Worm (Caenorhabditis elegans) whole organism, young adult: Measurements from ENCODE around the gene rbm-26.

Source experiments
- F10E7.11 ChIP-seq: sonication (generic microtip); optimal IDR thresholded peaks from 2 replicates; lab custom pipeline; 2017; ENCODE audit warnings: mild to moderate bottlenecking, missing genetic modification characterization, moderate library complexity, missing compliant biosample characterization
- ceh-79 ChIP-seq: sonication (generic microtip); optimal IDR thresholded peaks from 2 replicates; lab custom pipeline; 2017; ENCODE audit warnings: mild to moderate bottlenecking, missing genetic modification characterization, missing compliant biosample characterization
- dpl-1 ChIP-seq: fragments of 150-350 bp; optimal IDR thresholded peaks from 2 replicates; lab custom pipeline; 2014; ENCODE audit warnings: missing biosample characterization, missing genetic modification reagents, missing genetic modification characterization
- efl-1 ChIP-seq: fragments of 150-350 bp; optimal IDR thresholded peaks from 2 replicates; lab custom pipeline; 2014; ENCODE audit warnings: missing biosample characterization, missing genetic modification reagents, missing genetic modification characterization
- fkh-3 ChIP-seq: sonication (generic microtip); optimal IDR thresholded peaks from 2 replicates; lab custom pipeline; 2016; ENCODE audit warnings: mild to moderate bottlenecking, missing genetic modification characterization, missing compliant biosample characterization
- hlh-12 ChIP-seq: sonication (generic microtip); optimal IDR thresholded peaks from 2 replicates; lab custom pipeline; 2016; ENCODE audit warnings: missing genetic modification characterization, missing compliant biosample characterization
- madf-10 ChIP-seq: sonication (generic microtip); optimal IDR thresholded peaks from 2 replicates; lab custom pipeline; 2016; ENCODE audit warnings: mild to moderate bottlenecking, missing genetic modification characterization, missing compliant biosample characterization
- snpc-4 ChIP-seq, 5 experiments: fragments of 150-350 bp in 1 of 5; sonication (generic microtip) in 4 of 5; optimal IDR thresholded peaks; 2 replicates each; lab custom pipeline; 2014 to 2018; ENCODE audit warnings: missing genetic modification characterization in 5 of 5, missing biosample characterization in 3 of 5, antibody characterized with exemption in 2 of 5, mild to moderate bottlenecking in 2 of 5, missing compliant biosample characterization in 2 of 5, missing genotype in 2 of 5, moderate library complexity in 2 of 5, missing genetic modification reagents in 1 of 5
- unc-130 ChIP-seq: sonication (generic microtip); optimal IDR thresholded peaks from 2 replicates; lab custom pipeline; 2016; ENCODE audit warnings: missing genetic modification reagents, missing genetic modification characterization, missing compliant biosample characterization
- unc-62 ChIP-seq: fragments of 150-350 bp; optimal IDR thresholded peaks from 2 replicates; lab custom pipeline; 2014; ENCODE audit warnings: missing biosample characterization, missing genetic modification reagents, missing genetic modification characterization
- ztf-6 ChIP-seq: fragments of 200-800 bp; sonication (Bioruptor generic); IDR thresholded peaks from 2 replicates; pipeline ENCODE4 v1.3.6; 2022; ENCODE audit warnings: missing genetic modification reagents, missing genetic modification characterization, missing compliant biosample characterization

- TF ChIP-seq F10E7.11 (no peak), efl-1 (GFP tag; lab: Kevin White, UChicago) (no peak), snpc-4 (GFP tag; optimal IDR thresholded peaks at IDR 0.05; lab: Kevin White, UChicago) (no peak), snpc-4 (tag; optimal IDR thresholded peaks at IDR 0.05; lab: Kevin White, UChicago) (no peak), dpl-1 (GFP tag; lab: Kevin White, UChicago) (no peak), ceh-79 (no peak), ztf-6 (no peak), madf-10 (no peak), unc-130 (GFP tag; lab: Kevin White, UChicago) (no peak), fkh-3 (tag; lab: Kevin White, UChicago) (no peak), unc-62 (no peak), hlh-12 (tag; lab: Kevin White, UChicago) (no peak)
Observed at ce11 chrIII:5665278-5665677, 46.1 kb upstream of the rbm-26 start.
